Worm (Caenorhabditis elegans): ENCODE measurements around the gene Y39A1A.3.

- TF ChIP-seq ceh-82 (tag; optimal IDR thresholded peaks at IDR 0.05) (no peak), nhr-237 (tag; optimal IDR thresholded peaks at IDR 0.05) (no peak), mdl-1 (tag; optimal IDR thresholded peaks at IDR 0.05) (no peak), ztf-11 (tag; optimal IDR thresholded peaks at IDR 0.05) (no peak), nhr-25 (tag; optimal IDR thresholded peaks at IDR 0.05) (no peak), nhr-77 (tag; optimal IDR thresholded peaks at IDR 0.05) (no peak), tbx-2 (tag; optimal IDR thresholded peaks at IDR 0.05) (no peak)
Measured at ce11 chrIII:10565926-10566325, 30.4 kb downstream of the Y39A1A.3 start, which contains the start of gene acdh-11.
